Fruit fly (Drosophila melanogaster): ENCODE results near the gene CG14316.

Gene CG14316

dm6 chr3R:18185385-18185784, 33.5 kb downstream of the CG14316 start, which contains the start of the genes Arp5 and CG7208 (continued):
- TF ChIP-seq CG18619 (GFP tag; optimal IDR thresholded peaks at IDR 0.05) (peak; percentile 59), oc (tag; optimal IDR thresholded peaks at IDR 0.05) (no peak), CG9797 (GFP tag; optimal IDR thresholded peaks at IDR 0.05) (no peak), CG12744 (GFP tag; optimal IDR thresholded peaks at IDR 0.05) (peak; percentile 44), lmd (GFP tag; IDR thresholded peaks at IDR 0.05) (peak; percentile 61; the same call in 1 of the 2 replicates), pros (GFP tag; optimal IDR thresholded peaks at IDR 0.05) (no peak), gcm (GFP tag; optimal IDR thresholded peaks at IDR 0.05) (no peak), CG4328 (GFP tag; optimal IDR thresholded peaks at IDR 0.05) (peak; percentile 49), ase (GFP tag; IDR thresholded peaks at IDR 0.05) (peak; percentile 8; the same call in 1 of the 3 replicates), maf-S (GFP tag; optimal IDR thresholded peaks at IDR 0.05) (peak; percentile 53), aop (GFP tag; IDR thresholded peaks at IDR 0.05) (no peak), NC2α (GFP tag; optimal IDR thresholded peaks at IDR 0.05) (peak; percentile 6), ewg (GFP tag; optimal IDR thresholded peaks at IDR 0.05) (peak; percentile 48), CG11398 (GFP tag; optimal IDR thresholded peaks at IDR 0.05) (no peak), CG13624 (GFP tag; optimal IDR thresholded peaks at IDR 0.05) (peak; percentile 70), CG14667 (GFP tag; IDR thresholded peaks at IDR 0.05) (no peak; the same call in 1 of the 2 replicates), CG12104 (GFP tag; optimal IDR thresholded peaks at IDR 0.05) (peak; percentile 61), jing (GFP tag; optimal IDR thresholded peaks at IDR 0.05) (no peak), Scr (GFP tag; IDR thresholded peaks at IDR 0.05; ENCODE audit: partially characterized antibody) (peak; percentile 40; the same call in 1 of the 2 replicates), ind (GFP tag; optimal IDR thresholded peaks at IDR 0.05) (peak; percentile 75), Dek (tag; optimal IDR thresholded peaks at IDR 0.05) (peak; percentile 70), chn (GFP tag; optimal IDR thresholded peaks at IDR 0.05) (peak; percentile 56), CG12236 (GFP tag; optimal IDR thresholded peaks at IDR 0.05) (no peak), gem (tag; optimal IDR thresholded peaks at IDR 0.05) (no peak), CG2712 (tag; optimal IDR thresholded peaks at IDR 0.05) (peak; percentile 68), klu (GFP tag; IDR thresholded peaks at IDR 0.05) (peak; percentile 60; the same call in 1 of the 2 replicates), CG8359 (GFP tag; optimal IDR thresholded peaks at IDR 0.05; ENCODE audit: borderline replicate concordance) (no peak), Oaz (GFP tag; IDR thresholded peaks at IDR 0.05) (no peak), zf30C (GFP tag; optimal IDR thresholded peaks at IDR 0.05) (no peak), CG10979 (tag; optimal IDR thresholded peaks at IDR 0.05) (peak; percentile 53), CG17361 (GFP tag; IDR thresholded peaks at IDR 0.05) (peak; percentile 67), C15 (GFP tag; IDR thresholded peaks at IDR 0.05) (no peak), sim (GFP tag; IDR thresholded peaks at IDR 0.05) (no peak), HmgD (GFP tag; optimal IDR thresholded peaks at IDR 0.05) (no peak), CG3995 (GFP tag; optimal IDR thresholded peaks at IDR 0.05) (peak; percentile 34), mam (GFP tag; optimal IDR thresholded peaks at IDR 0.05) (peak; percentile 70), CG30403 (GFP tag; optimal IDR thresholded peaks at IDR 0.05) (peak; percentile 84), zfh2 (GFP tag; optimal IDR thresholded peaks at IDR 0.05) (peak; percentile 63), CG3726 (GFP tag; IDR thresholded peaks at IDR 0.05) (no peak), CkIIα-i1 (GFP tag; IDR thresholded peaks at IDR 0.05) (no peak), cato (GFP tag; optimal IDR thresholded peaks at IDR 0.05; ENCODE audit: borderline replicate concordance) (peak; percentile 34), CG31388 (GFP tag; optimal IDR thresholded peaks at IDR 0.05) (peak; percentile 29), ATbp (GFP tag; optimal IDR thresholded peaks at IDR 0.05) (peak; percentile 32), gt (GFP tag; IDR thresholded peaks at IDR 0.05) (no peak), gsb (GFP tag; IDR thresholded peaks at IDR 0.05) (0 out of 2 replicates have a peak, but pooled peaks have one; percentile 8), trh (GFP tag; optimal IDR thresholded peaks at IDR 0.05) (peak; percentile 23), so (GFP tag; IDR thresholded peaks at IDR 0.05) (no peak), Eip74EF (GFP tag; optimal IDR thresholded peaks at IDR 0.05) (no peak), CG4820 (GFP tag; optimal IDR thresholded peaks at IDR 0.05) (peak; percentile 34), grau (tag; optimal IDR thresholded peaks at IDR 0.05) (peak; percentile 79), Antp (GFP tag; optimal IDR thresholded peaks at IDR 0.05) (peak; percentile 17)

Measured in whole organism, embryonic.